Worm (Caenorhabditis elegans) whole organism, L4 larva: ENCODE measurements around the gene best-1.
A peak's percentile ranks its signal among the peaks of the same experiment; 100 is the strongest.

ENCODE experiments used
- F10B5.3 ChIP-seq: sonication (generic microtip); optimal IDR thresholded peaks from 2 replicates; lab custom pipeline; 2016; ENCODE audit warnings: mild to moderate bottlenecking, missing genetic modification characterization, missing compliant biosample characterization
- F26F4.8 ChIP-seq: fragments of 200-800 bp; sonication (Bioruptor generic); conservative IDR thresholded peaks from 2 replicates; pipeline ENCODE4 v1.3.6; 2022; ENCODE audit warnings: missing genetic modification characterization, missing compliant biosample characterization
- T26A8.4 ChIP-seq: fragments of 200-800 bp; sonication (Bioruptor generic); IDR thresholded peaks from 2 replicates; pipeline ENCODE4 v1.3.6; 2022; ENCODE audit warnings: missing genetic modification characterization, missing compliant biosample characterization
- Y48G9A.11 ChIP-seq: fragments of 200-800 bp; sonication (Bioruptor generic); IDR thresholded peaks from 2 replicates; pipeline ENCODE4 v1.3.6; 2022; ENCODE audit warnings: missing genetic modification reagents, missing genetic modification characterization, missing compliant biosample characterization
- Y75B8A.6 ChIP-seq: fragments of 200-800 bp; sonication (Bioruptor generic); IDR thresholded peaks from 2 replicates; pipeline ENCODE4 v1.3.6; 2022; ENCODE audit warnings: missing genetic modification reagents, missing genetic modification characterization, missing compliant biosample characterization
- arid-1 ChIP-seq: fragments of 200-800 bp; sonication (Bioruptor generic); conservative IDR thresholded peaks from 2 replicates; pipeline ENCODE4 v1.3.6; 2022; ENCODE audit warnings: missing genetic modification reagents, missing genetic modification characterization, missing compliant biosample characterization
- attf-4 ChIP-seq: sonication (generic microtip); optimal IDR thresholded peaks from 3 replicates; lab custom pipeline; 2017; ENCODE audit warnings: missing biosample characterization, missing genetic modification characterization
- ceh-32 ChIP-seq: sonication (generic microtip); optimal IDR thresholded peaks from 2 replicates; lab custom pipeline; 2016; ENCODE audit warnings: mild to moderate bottlenecking, missing genetic modification characterization, missing compliant biosample characterization; ENCODE audit not compliant: poor library complexity
- daf-12 ChIP-seq: fragments of 150-350 bp; optimal IDR thresholded peaks from 2 replicates; lab custom pipeline; 2014; ENCODE audit warnings: missing biosample characterization, missing genetic modification reagents, missing genetic modification characterization
- daf-16 ChIP-seq, 3 experiments: sonication (generic microtip); optimal IDR thresholded peaks; 2 replicates each; lab custom pipeline; 2016 to 2017; ENCODE audit warnings: missing genetic modification characterization in 3 of 3, missing genetic modification reagents in 3 of 3, mild to moderate bottlenecking in 2 of 3, missing compliant biosample characterization in 2 of 3, missing biosample characterization in 1 of 3, moderate library complexity in 1 of 3
- dmd-6 ChIP-seq: fragments of 200-800 bp; sonication (Bioruptor generic); IDR thresholded peaks from 2 replicates; pipeline ENCODE4 v1.3.6; 2022; ENCODE audit warnings: missing genetic modification reagents, missing genetic modification characterization, missing compliant biosample characterization
- dmd-8 ChIP-seq: fragments of 200-800 bp; sonication (Bioruptor generic); IDR thresholded peaks from 2 replicates; pipeline ENCODE4 v1.3.6; 2022; ENCODE audit warnings: missing genetic modification characterization, missing compliant biosample characterization
- hlh-11 ChIP-seq: fragments of 200-800 bp; sonication (Bioruptor generic); optimal IDR thresholded peaks from 2 replicates; lab custom pipeline; 2018; ENCODE audit warnings: mild to moderate bottlenecking, missing genetic modification characterization, missing compliant biosample characterization
- hlh-30 ChIP-seq: sonication (generic microtip); optimal IDR thresholded peaks from 2 replicates; lab custom pipeline; 2017; ENCODE audit warnings: antibody characterized with exemption, mild to moderate bottlenecking, missing genetic modification characterization, missing compliant biosample characterization; ENCODE audit not compliant: insufficient read depth
- jun-1 ChIP-seq: fragments of 150-350 bp; optimal IDR thresholded peaks from 2 replicates; lab custom pipeline; 2014; ENCODE audit warnings: missing biosample characterization, missing genetic modification reagents, missing genetic modification characterization
- lin-1 ChIP-seq: fragments of 200-800 bp; sonication (Bioruptor generic); IDR thresholded peaks from 2 replicates; pipeline ENCODE4 v1.3.6; 2022; ENCODE audit warnings: missing genetic modification reagents, missing genetic modification characterization, missing compliant biosample characterization
- lsy-2 ChIP-seq, 2 experiments: fragments of 150-350 bp in 1 of 2; sonication (generic microtip) in 1 of 2; optimal IDR thresholded peaks; 2 replicates each; lab custom pipeline; 2014 to 2017; ENCODE audit warnings: missing biosample characterization in 2 of 2, missing genetic modification characterization in 2 of 2
- madf-5 ChIP-seq, 2 experiments: fragments of 200-800 bp; sonication (Bioruptor generic); IDR thresholded peaks; 2 replicates each; pipeline ENCODE4 v1.3.6; 2022; ENCODE audit warnings: missing compliant biosample characterization in 2 of 2, missing genetic modification characterization in 2 of 2
- mdt-29 ChIP-seq: fragments of 200-800 bp; sonication (Bioruptor generic); IDR thresholded peaks from 2 replicates; pipeline ENCODE4 v1.3.6; 2022; ENCODE audit warnings: missing genetic modification reagents, missing genetic modification characterization, missing compliant biosample characterization
- mxl-2 ChIP-seq: fragments of 200-800 bp; sonication (Bioruptor generic); conservative IDR thresholded peaks from 2 replicates; pipeline ENCODE4 v1.3.6; 2022; ENCODE audit warnings: missing genetic modification reagents, missing genetic modification characterization, missing compliant biosample characterization
- nhr-102 ChIP-seq: sonication (generic microtip); optimal IDR thresholded peaks from 2 replicates; lab custom pipeline; 2016; ENCODE audit warnings: mild to moderate bottlenecking, missing genetic modification characterization, moderate library complexity, missing compliant biosample characterization
- nhr-11 ChIP-seq: fragments of 150-350 bp; optimal IDR thresholded peaks from 2 replicates; lab custom pipeline; 2014; ENCODE audit warnings: missing biosample characterization, missing genetic modification characterization
- nhr-111 ChIP-seq: fragments of 200-800 bp; sonication (Bioruptor generic); optimal IDR thresholded peaks from 2 replicates; lab custom pipeline; 2018; ENCODE audit warnings: mild to moderate bottlenecking, missing genetic modification characterization, missing compliant biosample characterization
- nhr-28 ChIP-seq: fragments of 150-350 bp; optimal IDR thresholded peaks from 2 replicates; lab custom pipeline; 2014; ENCODE audit warnings: missing biosample characterization, missing genetic modification characterization
- nhr-41 ChIP-seq: fragments of 200-800 bp; sonication (Bioruptor generic); IDR thresholded peaks from 2 replicates; pipeline ENCODE4 v1.3.6; 2022; ENCODE audit warnings: missing genetic modification reagents, missing genetic modification characterization, missing compliant biosample characterization
- nhr-42 ChIP-seq: fragments of 200-800 bp; sonication (Bioruptor generic); IDR thresholded peaks from 2 replicates; pipeline ENCODE4 v1.3.6; 2022; ENCODE audit warnings: missing genetic modification characterization, missing compliant biosample characterization
- nhr-6 ChIP-seq: fragments of 150-350 bp; optimal IDR thresholded peaks from 2 replicates; lab custom pipeline; 2014; ENCODE audit warnings: missing biosample characterization, missing genetic modification characterization
- nhr-76 ChIP-seq: fragments of 150-350 bp; optimal IDR thresholded peaks from 2 replicates; lab custom pipeline; 2014; ENCODE audit warnings: missing biosample characterization, missing genetic modification characterization
- nhr-77 ChIP-seq: fragments of 150-350 bp; optimal IDR thresholded peaks from 2 replicates; lab custom pipeline; 2014; ENCODE audit warnings: missing biosample characterization, missing genetic modification characterization
- php-3 ChIP-seq: fragments of 200-800 bp; sonication (Bioruptor generic); IDR thresholded peaks from 2 replicates; pipeline ENCODE4 v1.3.6; 2022; ENCODE audit warnings: missing genetic modification reagents, missing genetic modification characterization, missing compliant biosample characterization
- pqm-1 ChIP-seq: sonication (generic microtip); optimal IDR thresholded peaks from 2 replicates; lab custom pipeline; 2017; ENCODE audit warnings: missing biosample characterization, missing genetic modification characterization
- skn-1 ChIP-seq: fragments of 150-350 bp; optimal IDR thresholded peaks from 2 replicates; lab custom pipeline; 2014; ENCODE audit warnings: missing biosample characterization, missing genetic modification characterization
- snpc-4 ChIP-seq: fragments of 150-350 bp; optimal IDR thresholded peaks from 2 replicates; lab custom pipeline; 2014; ENCODE audit warnings: missing biosample characterization, missing genetic modification characterization
- tra-1 ChIP-seq: fragments of 200-800 bp; sonication (Bioruptor generic); IDR thresholded peaks from 2 replicates; pipeline ENCODE4 v1.3.6; 2022; ENCODE audit warnings: missing genetic modification reagents, missing genetic modification characterization, missing compliant biosample characterization
- unc-130 ChIP-seq: sonication (generic microtip); optimal IDR thresholded peaks from 2 replicates; lab custom pipeline; 2016; ENCODE audit warnings: missing genetic modification reagents, missing genetic modification characterization, missing compliant biosample characterization
- unc-39 ChIP-seq: sonication (generic microtip); optimal IDR thresholded peaks from 2 replicates; lab custom pipeline; 2017; ENCODE audit warnings: missing biosample characterization, missing genetic modification characterization
- unc-62 ChIP-seq, 3 experiments: fragments of 150-350 bp in 1 of 3; sonication (generic microtip); optimal IDR thresholded peaks in 2 of 3; peaks in 1 of 3; 1 replicate in 1 of 3; 2 replicates in 2 of 3; lab custom pipeline; 2014 to 2017; ENCODE audit warnings: missing biosample characterization in 3 of 3, missing genetic modification characterization in 3 of 3, missing genetic modification reagents in 3 of 3, missing genotype in 1 of 3
- zag-1 ChIP-seq: fragments of 150-350 bp; optimal IDR thresholded peaks from 2 replicates; lab custom pipeline; 2014; ENCODE audit warnings: missing biosample characterization, missing genetic modification characterization
- ztf-11 ChIP-seq: fragments of 150-350 bp; optimal IDR thresholded peaks from 2 replicates; lab custom pipeline; 2014; ENCODE audit warnings: missing biosample characterization, missing genetic modification characterization

best-1 gene

ce11 chrIV:13125999-13126398, 16.4 kb upstream of the best-1 start:
- TF ChIP-seq nhr-11 = peak; percentile 10
- TF ChIP-seq nhr-28 (tag; lab: Kevin White, UChicago) = no peak
- no peak for TF ChIP-seq jun-1 (tag; lab: Kevin White, UChicago)
- peak; percentile 2 for TF ChIP-seq hlh-11

ce11 chrIV:13121396-13121795, 11.8 kb upstream of the best-1 start:
- TF ChIP-seq nhr-41 (GFP tag; lab: Robert Waterston, UW) (no peak), pqm-1 (tag; lab: Kevin White, UChicago) (no peak), ztf-11 (tag; lab: Kevin White, UChicago) (no peak), php-3 (GFP tag; lab: Robert Waterston, UW) (no peak), dmd-6 (GFP tag; lab: Robert Waterston, UW) (no peak), attf-4 (tag; lab: Kevin White, UChicago) (no peak), snpc-4 (tag; lab: Kevin White, UChicago) (no peak), daf-16 (GFP tag; optimal IDR thresholded peaks at IDR 0.05; lab: Kevin White, UChicago) (no peak), daf-16 (tag; optimal IDR thresholded peaks at IDR 0.05; lab: Kevin White, UChicago) (no peak), nhr-6 (tag; lab: Kevin White, UChicago) (no peak), T26A8.4 (GFP tag; lab: Robert Waterston, UW) (no peak), F26F4.8 (GFP tag; lab: Robert Waterston, UW) (no peak), dmd-8 (GFP tag; lab: Robert Waterston, UW) (no peak), lin-1 (GFP tag; lab: Robert Waterston, UW) (no peak), tra-1 (no peak), nhr-77 (tag; lab: Kevin White, UChicago) (no peak), nhr-42 (no peak)

- TF ChIP-seq hlh-11 (no peak), hlh-30 (tag; lab: Kevin White, UChicago) (no peak), unc-62 (GFP tag; optimal IDR thresholded peaks at IDR 0.05 in 1 of 2; lab: Kevin White, UChicago) (peak in 1 of 2 experiments; percentile 49), unc-62 (tag; optimal IDR thresholded peaks at IDR 0.05; lab: Kevin White, UChicago) (no peak), arid-1 (GFP tag; lab: Robert Waterston, UW) (no peak), F26F4.8 (GFP tag; lab: Robert Waterston, UW) (no peak), mdt-29 (no peak), skn-1 (tag; lab: Kevin White, UChicago) (no peak), mxl-2 (no peak), unc-130 (GFP tag; lab: Kevin White, UChicago) (no peak), ceh-32 (tag; lab: Kevin White, UChicago) (no peak), lsy-2 (tag; optimal IDR thresholded peaks at IDR 0.05; lab: Kevin White, UChicago) (peak in 1 of 2 experiments; percentile 6), nhr-76 (tag; lab: Kevin White, UChicago) (no peak), daf-12 (tag; lab: Kevin White, UChicago) (no peak), nhr-102 (tag; lab: Kevin White, UChicago) (no peak)
- TF ChIP-seq, all 104 proteins: peak for 2
These were observed 9.2 kb upstream of the best-1 start, which contains the start of gene unc-30 for ce11 chrIV:13118794-13119193. unc-30 (plus strand) TSS chrIV:13118977.

- no peak for TF ChIP-seq Y75B8A.6 (GFP tag; lab: Robert Waterston, UW)
- TF ChIP-seq F10B5.3 (tag; lab: Kevin White, UChicago) = no peak
- TF ChIP-seq, all 104 proteins: peak for 0
These were observed 7.1 kb upstream of the best-1 start for ce11 chrIV:13116679-13117078.

- TF ChIP-seq F10B5.3 (tag; lab: Kevin White, UChicago) (no peak), madf-5 (GFP tag; IDR thresholded peaks at IDR 0.05; lab: Robert Waterston, UW) (no peak), Y48G9A.11 (GFP tag; lab: Robert Waterston, UW) (no peak), nhr-11 (no peak), zag-1 (tag; lab: Kevin White, UChicago) (no peak), nhr-111 (GFP tag; lab: Kevin White, UChicago) (no peak), unc-39 (tag; lab: Kevin White, UChicago) (no peak)
These were observed 3.4 kb upstream of the best-1 start, which contains the start of gene best-2 for ce11 chrIV:13112982-13113381. best-2 (minus strand) TSS chrIV:13113082.
